Fruit fly (Drosophila melanogaster): ENCODE results near the gene Icmt.

Gene Icmt

DNA sequence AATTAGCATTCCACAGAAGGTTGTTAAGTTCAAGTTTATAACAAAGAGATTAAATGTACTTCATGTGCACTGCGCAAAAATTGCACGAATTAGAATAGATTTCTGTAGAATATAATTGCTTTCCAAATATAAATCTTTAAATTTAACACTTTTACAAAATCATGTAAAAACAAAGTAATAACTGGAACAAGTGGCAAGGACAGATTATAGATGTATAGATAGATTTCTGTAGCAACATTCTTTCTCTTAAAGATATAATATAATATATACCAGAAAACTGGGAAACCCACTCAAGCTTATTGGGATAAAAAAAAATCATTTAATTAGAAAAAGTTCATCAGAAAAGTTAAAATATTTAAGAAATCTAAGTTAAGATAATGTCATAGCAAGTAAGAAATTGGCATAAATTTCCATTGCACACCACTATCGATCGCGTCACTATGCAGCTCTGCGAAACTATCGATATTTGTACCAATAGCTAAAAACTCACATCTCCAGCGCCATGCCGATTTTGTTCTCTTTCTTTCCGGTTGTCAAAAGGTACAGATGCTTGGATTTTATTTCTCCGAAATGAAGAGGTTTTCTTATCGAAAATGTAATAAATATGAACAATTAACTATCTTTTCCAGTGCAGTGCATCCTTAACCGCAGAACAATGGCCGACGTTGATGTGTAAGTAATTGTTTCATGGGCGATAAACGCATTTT lies 4.9 kb downstream of the Icmt start, which contains the start of gene RpS12 (continued):
- TF ChIP-seq CG9817 (tag; optimal IDR thresholded peaks at IDR 0.05) (peak; percentile 73), CG14860 (GFP tag; IDR thresholded peaks at IDR 0.05; ENCODE audit: partially characterized antibody) (peak; percentile 49), Kr (GFP tag; optimal IDR thresholded peaks at IDR 0.05) (peak; percentile 34), CG3407 (GFP tag; optimal IDR thresholded peaks at IDR 0.05) (peak; percentile 58), CG1529 (GFP tag; optimal IDR thresholded peaks at IDR 0.05) (peak; percentile 2), CG6854 (GFP tag; optimal IDR thresholded peaks at IDR 0.05) (peak; percentile 68), CG30020 (tag; optimal IDR thresholded peaks at IDR 0.05) (peak; percentile 81), ken (GFP tag; IDR thresholded peaks at IDR 0.05) (peak; percentile 76; the same call in 2 of the 3 replicates), emc (GFP tag; optimal IDR thresholded peaks at IDR 0.05) (peak; percentile 76), hb (GFP tag; IDR thresholded peaks at IDR 0.05; ENCODE audit: partially characterized antibody) (peak; percentile 82), sqz (GFP tag; optimal IDR thresholded peaks at IDR 0.05) (peak; percentile 62), kay (GFP tag; optimal IDR thresholded peaks at IDR 0.05) (no peak), yki (optimal IDR thresholded peaks at IDR 0.05) (no peak), kah (GFP tag; optimal IDR thresholded peaks at IDR 0.05) (peak; percentile 72), pfk (GFP tag; optimal IDR thresholded peaks at IDR 0.05) (peak; percentile 66), exex (tag; optimal IDR thresholded peaks at IDR 0.05) (peak; percentile 38), GATAe (GFP tag; conservative IDR thresholded peaks at IDR 0.05) (no peak), CG14441 (GFP tag; IDR thresholded peaks at IDR 0.05) (peak; percentile 77), Bdp1 (GFP tag; optimal IDR thresholded peaks at IDR 0.05) (peak; percentile 58), dimm (GFP tag; IDR thresholded peaks at IDR 0.05) (no peak), CG17802 (tag; optimal IDR thresholded peaks at IDR 0.05) (peak; percentile 82), Dad (GFP tag; optimal IDR thresholded peaks at IDR 0.05) (peak; percentile 78), Dbx (GFP tag; IDR thresholded peaks at IDR 0.05) (peak; percentile 89; the same call in 2 of the 3 replicates), Ssrp (tag; optimal IDR thresholded peaks at IDR 0.05) (peak; percentile 31), CG7271 (tag; optimal IDR thresholded peaks at IDR 0.05) (peak; percentile 83), cato (GFP tag; optimal IDR thresholded peaks at IDR 0.05; ENCODE audit: borderline replicate concordance) (peak; percentile 58), CG13287 (GFP tag; IDR thresholded peaks at IDR 0.05; ENCODE audit: partially characterized antibody) (peak; percentile 73), BEAF-32 (GFP tag; optimal IDR thresholded peaks at IDR 0.05) (peak; percentile 86), danr (GFP tag; IDR thresholded peaks at IDR 0.05) (no peak), mld (GFP tag; IDR thresholded peaks at IDR 0.05; ENCODE audit: partially characterized antibody) (peak; percentile 70; the same call in 2 of the 3 replicates), Lhr (GFP tag; optimal IDR thresholded peaks at IDR 0.05) (peak; percentile 54), CG15269 (tag; optimal IDR thresholded peaks at IDR 0.05) (peak; percentile 64), CG2129 (GFP tag; IDR thresholded peaks at IDR 0.05; ENCODE audit: partially characterized antibody) (peak; percentile 52), CG12659 (GFP tag; optimal IDR thresholded peaks at IDR 0.05) (peak; percentile 73), CG7963 (GFP tag; IDR thresholded peaks at IDR 0.05; ENCODE audit: partially characterized antibody) (peak; percentile 51; the same call in 2 of the 3 replicates), crol (GFP tag; IDR thresholded peaks at IDR 0.05) (no peak), Hr39 (optimal IDR thresholded peaks at IDR 0.05) (no peak), Hmx (GFP tag; optimal IDR thresholded peaks at IDR 0.05) (no peak), ab (GFP tag; optimal IDR thresholded peaks at IDR 0.05) (peak; percentile 39), maf-S (GFP tag; optimal IDR thresholded peaks at IDR 0.05) (peak; percentile 78), pros (GFP tag; optimal IDR thresholded peaks at IDR 0.05) (no peak), CG10209 (GFP tag; optimal IDR thresholded peaks at IDR 0.05) (peak; percentile 79), sob (GFP tag; IDR thresholded peaks at IDR 0.05) (peak; percentile 88), CG12942 (GFP tag; optimal IDR thresholded peaks at IDR 0.05) (peak; percentile 49), disco-r (GFP tag; optimal IDR thresholded peaks at IDR 0.05) (peak; percentile 56), bowl (GFP tag; IDR thresholded peaks at IDR 0.05) (peak; percentile 54; the same call in 1 of the 2 replicates), knrl (GFP tag; IDR thresholded peaks at IDR 0.05; ENCODE audit: partially characterized antibody) (peak; percentile 80), CG33557 (GFP tag; optimal IDR thresholded peaks at IDR 0.05) (peak; percentile 34), D19A (tag; optimal IDR thresholded peaks at IDR 0.05) (no peak)

All from whole organism, embryonic.